Fruit fly (Drosophila melanogaster) whole organism, prepupa: Measurements from ENCODE around the gene JMJD6.
A peak's percentile ranks its signal among the peaks of the same experiment; 100 is the strongest.

ENCODE experiments used
- Blimp-1 ChIP-seq: fragments of 200-800 bp; sonication (Bioruptor generic); optimal IDR thresholded peaks from 3 replicates; lab custom pipeline; 2017; ENCODE audit warnings: missing biosample characterization, missing genetic modification characterization, mild to moderate bottlenecking, moderate library complexity, missing genetic modification reagents
- CG10631 ChIP-seq: fragments of 200-800 bp; sonication (Bioruptor generic); optimal IDR thresholded peaks from 2 replicates; lab custom pipeline; 2016; ENCODE audit warnings: missing biosample characterization, missing genetic modification characterization
- CG11294 ChIP-seq: fragments of 200-800 bp; sonication (Bioruptor generic); IDR thresholded peaks from 2 replicates; pipeline ENCODE4 v1.3.6; 2022; ENCODE audit warnings: missing biosample characterization, missing genetic modification characterization
- CG11762 ChIP-seq: fragments of 200-800 bp; sonication (Bioruptor generic); optimal IDR thresholded peaks from 3 replicates; lab custom pipeline; 2016; ENCODE audit warnings: missing biosample characterization, missing genetic modification characterization; ENCODE audit not compliant: insufficient read depth
- CG31627 ChIP-seq: fragments of 200-800 bp; sonication (Bioruptor generic); optimal IDR thresholded peaks from 3 replicates; lab custom pipeline; 2016; ENCODE audit warnings: missing biosample characterization, missing genetic modification characterization
- CG32006 ChIP-seq: fragments of 200-800 bp; sonication (Bioruptor generic); optimal IDR thresholded peaks from 3 replicates; lab custom pipeline; 2017; ENCODE audit warnings: missing biosample characterization, mild to moderate bottlenecking, missing genetic modification characterization
- CG4318 ChIP-seq: fragments of 200-800 bp; sonication (Bioruptor generic); optimal IDR thresholded peaks from 3 replicates; lab custom pipeline; 2017; ENCODE audit warnings: missing biosample characterization, mild to moderate bottlenecking, missing genetic modification characterization
- CG6163 ChIP-seq: fragments of 200-800 bp; sonication (Bioruptor generic); IDR thresholded peaks from 3 replicates; pipeline ENCODE4 v1.3.6; 2022; ENCODE audit warnings: missing biosample characterization, missing genetic modification characterization
- CG6276 ChIP-seq: fragments of 200-800 bp; sonication (Bioruptor generic); optimal IDR thresholded peaks from 2 replicates; lab custom pipeline; 2017; ENCODE audit warnings: missing biosample characterization, mild to moderate bottlenecking, missing genetic modification characterization
- CG6792 ChIP-seq: fragments of 200-800 bp; sonication (Bioruptor generic); optimal IDR thresholded peaks from 3 replicates; lab custom pipeline; 2016; ENCODE audit warnings: missing biosample characterization, missing genetic modification characterization
- CG6808 ChIP-seq: fragments of 200-800 bp; sonication (Bioruptor generic); optimal IDR thresholded peaks from 3 replicates; lab custom pipeline; 2017; ENCODE audit warnings: missing biosample characterization, missing genetic modification characterization, mild to moderate bottlenecking, moderate library complexity, missing genetic modification reagents
- CG6854 ChIP-seq: fragments of 200-800 bp; sonication (Bioruptor generic); optimal IDR thresholded peaks from 2 replicates; lab custom pipeline; 2017; ENCODE audit warnings: missing biosample characterization, mild to moderate bottlenecking, missing genetic modification characterization
- CG8119 ChIP-seq: fragments of 200-800 bp; sonication (Bioruptor generic); IDR thresholded peaks from 3 replicates; pipeline ENCODE4 v1.3.6; 2022; ENCODE audit warnings: missing biosample characterization, missing genetic modification characterization
- CG8319 ChIP-seq: fragments of 200-800 bp; sonication (Bioruptor generic); optimal IDR thresholded peaks from 3 replicates; lab custom pipeline; 2016; ENCODE audit warnings: missing biosample characterization, missing genetic modification characterization
- CG8632 ChIP-seq: fragments of 200-800 bp; sonication (Bioruptor generic); optimal IDR thresholded peaks from 3 replicates; lab custom pipeline; 2016; ENCODE audit warnings: missing biosample characterization, missing genetic modification characterization
- CG9139 ChIP-seq: fragments of 200-800 bp; sonication (Bioruptor generic); optimal IDR thresholded peaks from 3 replicates; lab custom pipeline; 2017; ENCODE audit warnings: missing biosample characterization, mild to moderate bottlenecking, missing genetic modification characterization
- Eip75B ChIP-seq: fragments of 200-800 bp; sonication (Bioruptor generic); optimal IDR thresholded peaks from 3 replicates; lab custom pipeline; 2016; ENCODE audit warnings: missing biosample characterization, missing genetic modification characterization
- Eip78C ChIP-seq: fragments of 200-800 bp; sonication (Bioruptor generic); peaks from one replicate; lab custom pipeline; 2016; ENCODE audit warnings: missing biosample characterization, missing genetic modification characterization
- Ets21C ChIP-seq: fragments of 200-800 bp; sonication (Bioruptor generic); optimal IDR thresholded peaks from 3 replicates; lab custom pipeline; 2016; ENCODE audit warnings: missing biosample characterization, missing genetic modification characterization
- Ets96B ChIP-seq: fragments of 200-800 bp; optimal IDR thresholded peaks from 2 replicates; lab custom pipeline; 2019; ENCODE audit warnings: missing biosample characterization, mild to moderate bottlenecking, missing genetic modification characterization, moderate library complexity
- Gug ChIP-seq: fragments of 200-800 bp; sonication (Bioruptor generic); IDR thresholded peaks from 2 replicates; pipeline ENCODE4 v1.3.6; 2022; ENCODE audit warnings: missing biosample characterization, missing genetic modification characterization
- Hr38 ChIP-seq: sonication (Bioruptor generic); optimal IDR thresholded peaks from 2 replicates; lab custom pipeline; 2016; ENCODE audit warnings: missing biosample characterization, missing genetic modification characterization
- Hr39 ChIP-seq: fragments of 200-800 bp; sonication (Bioruptor generic); optimal IDR thresholded peaks from 2 replicates; lab custom pipeline; 2016; ENCODE audit warnings: missing biosample characterization, missing genetic modification characterization
- Hr4 ChIP-seq: fragments of 200-800 bp; sonication (Bioruptor generic); optimal IDR thresholded peaks from 3 replicates; lab custom pipeline; 2016; ENCODE audit warnings: missing biosample characterization, missing genetic modification characterization
- Lpt ChIP-seq: fragments of 200-800 bp; sonication (Bioruptor generic); optimal IDR thresholded peaks from 3 replicates; lab custom pipeline; 2016; ENCODE audit warnings: missing biosample characterization, missing genetic modification characterization
- Met ChIP-seq: fragments of 200-800 bp; sonication (Bioruptor generic); optimal IDR thresholded peaks from 3 replicates; lab custom pipeline; 2016; ENCODE audit warnings: missing biosample characterization, missing genetic modification characterization
- OdsH ChIP-seq: fragments of 200-800 bp; sonication (Bioruptor generic); optimal IDR thresholded peaks from 3 replicates; lab custom pipeline; 2016; ENCODE audit warnings: missing biosample characterization, missing genetic modification characterization
- Smox ChIP-seq: fragments of 200-800 bp; sonication (Bioruptor generic); optimal IDR thresholded peaks from 3 replicates; lab custom pipeline; 2016; ENCODE audit warnings: missing biosample characterization, missing genetic modification characterization
- Sox14 ChIP-seq: fragments of 200-800 bp; sonication (Bioruptor generic); optimal IDR thresholded peaks from 3 replicates; lab custom pipeline; 2016; ENCODE audit warnings: missing biosample characterization, missing genetic modification characterization
- Sox15 ChIP-seq: fragments of 200-800 bp; sonication (Bioruptor generic); optimal IDR thresholded peaks from 3 replicates; lab custom pipeline; 2016; ENCODE audit warnings: missing biosample characterization, missing genetic modification characterization
- achi ChIP-seq: fragments of 200-800 bp; sonication (Bioruptor generic); optimal IDR thresholded peaks from 3 replicates; lab custom pipeline; 2016; ENCODE audit warnings: missing biosample characterization, missing genetic modification characterization
- acj6 ChIP-seq: fragments of 200-800 bp; sonication (Bioruptor generic); optimal IDR thresholded peaks from 3 replicates; lab custom pipeline; 2016; ENCODE audit warnings: missing biosample characterization, missing genetic modification characterization
- cyc ChIP-seq: fragments of 200-800 bp; sonication (Bioruptor generic); optimal IDR thresholded peaks from 3 replicates; lab custom pipeline; 2016; ENCODE audit warnings: missing biosample characterization, missing genetic modification characterization
- dac ChIP-seq: fragments of 200-800 bp; sonication (Bioruptor generic); optimal IDR thresholded peaks from 2 replicates; lab custom pipeline; 2017; ENCODE audit warnings: missing biosample characterization, mild to moderate bottlenecking, missing genetic modification characterization
- eg ChIP-seq: fragments of 200-800 bp; sonication (Bioruptor generic); IDR thresholded peaks from 3 replicates; pipeline ENCODE4 v1.3.6; 2022; ENCODE audit warnings: missing biosample characterization, missing genetic modification characterization
- esn ChIP-seq: fragments of 200-800 bp; sonication (Bioruptor generic); optimal IDR thresholded peaks from 2 replicates; lab custom pipeline; 2016; ENCODE audit warnings: missing biosample characterization, mild to moderate bottlenecking, missing genetic modification characterization, moderate library complexity
- fd59A ChIP-seq: fragments of 200-800 bp; sonication (Bioruptor generic); optimal IDR thresholded peaks from 2 replicates; lab custom pipeline; 2017; ENCODE audit warnings: missing biosample characterization, mild to moderate bottlenecking, missing genetic modification characterization, missing genetic modification reagents
- fd85E ChIP-seq: fragments of 200-800 bp; sonication (Bioruptor generic); optimal IDR thresholded peaks from 3 replicates; lab custom pipeline; 2016; ENCODE audit warnings: missing biosample characterization, missing genetic modification characterization
- fkh ChIP-seq: fragments of 200-800 bp; sonication (Bioruptor generic); optimal IDR thresholded peaks from 3 replicates; lab custom pipeline; 2017; ENCODE audit warnings: missing biosample characterization, mild to moderate bottlenecking, missing genetic modification characterization, moderate library complexity
- lz ChIP-seq: fragments of 200-800 bp; sonication (Bioruptor generic); optimal IDR thresholded peaks from 3 replicates; lab custom pipeline; 2016; ENCODE audit warnings: missing biosample characterization, missing genetic modification characterization
- net ChIP-seq: fragments of 200-800 bp; sonication (Bioruptor generic); optimal IDR thresholded peaks from 3 replicates; lab custom pipeline; 2016; ENCODE audit warnings: missing biosample characterization, missing genetic modification characterization
- pdm3 ChIP-seq: fragments of 200-800 bp; sonication (Bioruptor generic); optimal IDR thresholded peaks from 3 replicates; lab custom pipeline; 2016; ENCODE audit warnings: missing biosample characterization, missing genetic modification characterization
- spab ChIP-seq: fragments of 200-800 bp; sonication (Bioruptor generic); optimal IDR thresholded peaks from 2 replicates; lab custom pipeline; 2017; ENCODE audit warnings: missing biosample characterization, mild to moderate bottlenecking, missing genetic modification characterization, missing genetic modification reagents
- svp ChIP-seq: fragments of 200-800 bp; sonication (Bioruptor generic); peaks from one replicate; lab custom pipeline; 2016; ENCODE audit warnings: missing biosample characterization, missing genetic modification characterization
- vri ChIP-seq: fragments of 200-800 bp; sonication (Bioruptor generic); optimal IDR thresholded peaks from 3 replicates; lab custom pipeline; 2016; ENCODE audit warnings: missing biosample characterization, mild to moderate bottlenecking, missing genetic modification characterization

The JMJD6 gene

DNA sequence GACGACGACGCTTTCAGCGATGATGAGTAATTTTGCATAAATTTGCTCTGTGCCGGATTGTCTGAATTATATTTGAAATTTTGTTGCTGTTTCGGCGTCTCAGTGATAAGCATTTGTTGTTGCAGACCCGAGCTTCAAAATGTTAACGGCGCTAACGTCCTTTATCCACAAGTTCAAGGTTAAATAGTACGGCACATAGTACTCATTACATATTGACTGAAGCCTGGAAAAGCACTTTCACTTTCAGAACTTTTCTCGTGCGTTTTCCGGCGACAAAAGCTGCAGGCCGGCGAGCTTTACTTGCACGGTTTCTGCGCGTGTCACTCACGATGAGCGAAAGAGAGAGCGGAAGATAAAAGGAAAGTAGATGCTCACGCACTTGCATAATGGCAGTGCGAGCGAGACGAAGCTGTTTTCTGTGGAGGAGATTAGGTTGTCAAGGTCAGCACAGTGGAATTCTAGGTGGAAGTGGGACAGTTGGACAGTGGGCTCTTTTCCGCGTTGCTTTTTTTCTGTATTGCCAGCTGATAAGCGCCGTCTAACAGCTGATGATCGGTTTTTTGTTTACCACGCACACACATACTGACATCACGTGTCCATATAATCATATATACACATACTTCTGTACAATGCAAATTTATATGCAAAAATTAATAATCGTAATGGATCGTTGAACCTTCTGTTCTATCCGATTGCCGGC is 6.1 kb upstream of the JMJD6 start (continued):
- no peak for TF ChIP-seq Smox
- peak; percentile 83 for TF ChIP-seq vri (GFP tag; lab: Kevin White, UChicago)
- TF ChIP-seq acj6 (GFP tag; lab: Kevin White, UChicago), result no peak
- peak; percentile 66 for TF ChIP-seq Blimp-1
- TF ChIP-seq dac, result no peak
- TF ChIP-seq CG11762 (GFP tag; lab: Kevin White, UChicago), result peak; percentile 1
- TF ChIP-seq achi (GFP tag; lab: Kevin White, UChicago), result no peak
- TF ChIP-seq CG31627 (GFP tag; lab: Kevin White, UChicago), result no peak
- TF ChIP-seq lz (GFP tag; lab: Kevin White, UChicago), result no peak
- TF ChIP-seq fd59A (GFP tag; lab: Kevin White, UChicago), result no peak
- no peak for TF ChIP-seq CG8119 (GFP tag; lab: Robert Waterston, UW)
- TF ChIP-seq Sox15 (GFP tag; lab: Kevin White, UChicago), result no peak
- TF ChIP-seq CG9139 (GFP tag; lab: Kevin White, UChicago), result no peak
- TF ChIP-seq OdsH (GFP tag; lab: Kevin White, UChicago), result no peak
- TF ChIP-seq Sox14 (GFP tag; lab: Kevin White, UChicago), result no peak
- no peak for TF ChIP-seq CG6276 (GFP tag; lab: Kevin White, UChicago)
- TF ChIP-seq Hr38, result no peak
- no peak for TF ChIP-seq CG11294 (GFP tag; lab: Robert Waterston, UW)
- no peak for TF ChIP-seq CG6792 (GFP tag; lab: Kevin White, UChicago)
- no peak for TF ChIP-seq Ets21C (GFP tag; lab: Kevin White, UChicago)
- no peak for TF ChIP-seq CG6808 (GFP tag; lab: Kevin White, UChicago)
- no peak for TF ChIP-seq pdm3 (GFP tag; lab: Kevin White, UChicago)
- peak; percentile 30; the same call in 2 of the 3 replicates for TF ChIP-seq CG6163 (GFP tag; lab: Robert Waterston, UW)
- TF ChIP-seq eg (GFP tag; lab: Robert Waterston, UW), result peak; percentile 7; the same call in 2 of the 3 replicates
- TF ChIP-seq Hr4 (GFP tag; lab: Kevin White, UChicago), result no peak
- TF ChIP-seq Met, result no peak
- no peak for TF ChIP-seq cyc (GFP tag; lab: Kevin White, UChicago)
- TF ChIP-seq CG8632 (GFP tag; lab: Kevin White, UChicago), result no peak
- TF ChIP-seq net (GFP tag; lab: Kevin White, UChicago), result no peak
- no peak for TF ChIP-seq Eip75B (GFP tag; lab: Kevin White, UChicago)
- no peak for TF ChIP-seq CG6854
- TF ChIP-seq Gug (GFP tag; lab: Robert Waterston, UW), result no peak
- TF ChIP-seq CG4318 (GFP tag; lab: Kevin White, UChicago), result no peak
- TF ChIP-seq CG10631 (GFP tag; lab: Kevin White, UChicago), result no peak
- TF ChIP-seq, all 60 proteins: peak for 8

DNA sequence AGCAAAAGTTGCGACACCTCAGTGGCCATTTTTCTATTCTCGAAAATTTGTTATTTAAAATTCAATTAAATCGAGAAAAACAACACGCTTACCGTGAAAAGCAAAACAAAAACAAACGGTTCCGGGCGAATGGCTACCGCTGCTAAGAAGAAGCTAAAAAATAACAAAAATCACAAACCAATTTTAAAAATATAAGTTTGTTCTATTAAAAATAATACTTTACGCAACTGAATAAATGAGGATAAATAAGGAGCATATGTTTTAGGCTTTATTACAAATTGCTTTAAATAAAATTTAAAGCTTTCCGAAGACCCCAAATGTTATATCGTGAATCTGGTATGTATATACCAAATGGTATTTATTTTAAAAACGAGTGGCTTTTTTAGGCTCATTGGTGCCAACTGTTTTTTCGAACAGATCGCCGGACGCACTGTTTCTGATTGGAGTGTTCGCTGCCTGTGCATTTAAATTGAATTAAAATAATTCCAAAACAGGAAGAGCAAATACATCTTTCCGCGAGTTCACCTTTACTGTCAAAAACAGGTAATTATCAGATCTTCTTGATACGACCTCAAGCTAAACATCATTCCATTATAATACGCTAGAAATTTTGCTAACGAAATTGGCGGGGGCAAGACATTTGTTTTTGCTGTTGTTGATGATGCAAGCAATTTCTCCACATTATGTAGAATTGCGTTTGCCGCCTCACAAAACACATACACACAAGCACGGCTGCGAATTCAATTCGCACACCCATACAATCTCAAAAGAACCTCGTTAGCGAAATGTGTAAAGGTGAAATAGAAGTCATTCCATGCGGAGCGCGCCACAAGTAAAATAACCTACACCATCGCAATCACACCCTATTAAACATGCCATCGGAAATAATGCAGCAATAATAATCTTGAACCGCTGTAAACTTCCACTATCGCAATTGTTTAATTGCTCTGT is 5.2 kb upstream of the JMJD6 start, which contains the start of the genes Polr3F and PyK:
TSS of gene Polr3F (minus strand) at position 248 of the 951 bp plus-strand sequence.
TSS of gene PyK (plus strand) at position 411 of the 951 bp plus-strand sequence.
- TF ChIP-seq Smox (peak; percentile 45), svp (peak; percentile 57), CG9139 (GFP tag; lab: Kevin White, UChicago) (no peak), net (GFP tag; lab: Kevin White, UChicago) (no peak), CG11762 (GFP tag; lab: Kevin White, UChicago) (no peak), CG10631 (GFP tag; lab: Kevin White, UChicago) (no peak), esn (GFP tag; lab: Kevin White, UChicago) (peak; percentile 46), CG6276 (GFP tag; lab: Kevin White, UChicago) (peak; percentile 41), fkh (GFP tag; lab: Kevin White, UChicago) (no peak), CG8319 (GFP tag; lab: Kevin White, UChicago) (no peak), Hr39 (GFP tag; lab: Kevin White, UChicago) (peak; percentile 20), fd59A (GFP tag; lab: Kevin White, UChicago) (no peak), Sox14 (GFP tag; lab: Kevin White, UChicago) (peak; percentile 47), spab (GFP tag; lab: Kevin White, UChicago) (no peak), Eip78C (GFP tag; lab: Kevin White, UChicago) (peak; percentile 72), CG32006 (GFP tag; lab: Kevin White, UChicago) (peak; percentile 55), lz (GFP tag; lab: Kevin White, UChicago) (peak; percentile 36), Lpt (GFP tag; lab: Kevin White, UChicago) (no peak), CG4318 (GFP tag; lab: Kevin White, UChicago) (no peak), fd85E (no peak), CG11294 (GFP tag; lab: Robert Waterston, UW) (no peak), CG6163 (GFP tag; lab: Robert Waterston, UW) (peak; percentile 67; the same call in 2 of the 3 replicates), OdsH (GFP tag; lab: Kevin White, UChicago) (peak; percentile 45), Sox15 (GFP tag; lab: Kevin White, UChicago) (no peak), pdm3 (GFP tag; lab: Kevin White, UChicago) (peak; percentile 36), CG8119 (GFP tag; lab: Robert Waterston, UW) (peak; percentile 62; the same call in 2 of the 3 replicates), CG6808 (GFP tag; lab: Kevin White, UChicago) (peak; percentile 59), Ets96B (peak; percentile 51)
